Worm (Caenorhabditis elegans) whole organism, late embryonic: ENCODE results near the gene F29C4.4.

ENCODE experiments used
- C08G9.2 ChIP-seq: sonication (generic microtip); optimal IDR thresholded peaks from 2 replicates; lab custom pipeline; 2016; ENCODE audit warnings: mild to moderate bottlenecking, missing genetic modification characterization, moderate library complexity, missing compliant biosample characterization
- F13H6.1 ChIP-seq: sonication (generic microtip); optimal IDR thresholded peaks from 2 replicates; lab custom pipeline; 2016; ENCODE audit warnings: missing genetic modification characterization, missing compliant biosample characterization
- K02D7.2 ChIP-seq: sonication (generic microtip); optimal IDR thresholded peaks from 2 replicates; lab custom pipeline; 2017; ENCODE audit warnings: mild to moderate bottlenecking, missing genetic modification characterization, missing compliant biosample characterization
- K09A11.1 ChIP-seq: sonication (generic microtip); optimal IDR thresholded peaks from 2 replicates; lab custom pipeline; 2017; ENCODE audit warnings: antibody characterized with exemption, mild to moderate bottlenecking, missing genetic modification characterization, missing compliant biosample characterization; ENCODE audit not compliant: insufficient read depth
- T23F11.4 ChIP-seq: fragments of 200-800 bp; sonication (Bioruptor generic); optimal IDR thresholded peaks from 2 replicates; lab custom pipeline; 2018; ENCODE audit warnings: mild to moderate bottlenecking, missing genetic modification characterization, missing compliant biosample characterization
- ahr-1 ChIP-seq: sonication (generic microtip); optimal IDR thresholded peaks from 2 replicates; lab custom pipeline; 2016; ENCODE audit warnings: missing genetic modification characterization, missing compliant biosample characterization
- ama-1 ChIP-seq: fragments of 150-350 bp; optimal IDR thresholded peaks from 2 replicates; lab custom pipeline; 2014
- ceh-14 ChIP-seq: sonication (generic microtip); optimal IDR thresholded peaks from 2 replicates; lab custom pipeline; 2016; ENCODE audit warnings: missing genotype, missing genetic modification characterization, missing compliant biosample characterization
- ceh-18 ChIP-seq: sonication (generic microtip); optimal IDR thresholded peaks from 2 replicates; lab custom pipeline; 2016; ENCODE audit warnings: missing genetic modification characterization, missing compliant biosample characterization
- ceh-19 ChIP-seq: fragments of 200-800 bp; sonication (Bioruptor generic); optimal IDR thresholded peaks from 2 replicates; lab custom pipeline; 2018; ENCODE audit warnings: mild to moderate bottlenecking, missing genetic modification characterization, missing compliant biosample characterization
- ceh-22 ChIP-seq: sonication (generic microtip); optimal IDR thresholded peaks from 2 replicates; lab custom pipeline; 2017; ENCODE audit warnings: missing biosample characterization, missing genetic modification characterization
- ceh-30 ChIP-seq: fragments of 150-350 bp; optimal IDR thresholded peaks from 2 replicates; lab custom pipeline; 2014; ENCODE audit warnings: missing biosample characterization, missing genetic modification characterization
- ceh-31 ChIP-seq: sonication (generic microtip); optimal IDR thresholded peaks from 2 replicates; lab custom pipeline; 2016; ENCODE audit warnings: missing genetic modification characterization, missing compliant biosample characterization
- ceh-34 ChIP-seq: sonication (generic microtip); optimal IDR thresholded peaks from 2 replicates; lab custom pipeline; 2016; ENCODE audit warnings: mild to moderate bottlenecking, missing genetic modification characterization, missing compliant biosample characterization
- ceh-48 ChIP-seq: sonication (generic microtip); optimal IDR thresholded peaks from 2 replicates; lab custom pipeline; 2016; ENCODE audit warnings: missing genetic modification characterization, inconsistent platforms, missing compliant biosample characterization
- ceh-6 ChIP-seq: fragments of 200-800 bp; sonication (Bioruptor generic); optimal IDR thresholded peaks from 2 replicates; lab custom pipeline; 2018; ENCODE audit warnings: mild to moderate bottlenecking, missing genetic modification characterization, missing compliant biosample characterization
- che-1 ChIP-seq: sonication (generic microtip); optimal IDR thresholded peaks from 2 replicates; lab custom pipeline; 2016; ENCODE audit warnings: mild to moderate bottlenecking, missing genetic modification characterization, missing compliant biosample characterization
- dve-1 ChIP-seq: sonication (generic microtip); optimal IDR thresholded peaks from 2 replicates; lab custom pipeline; 2017; ENCODE audit warnings: antibody characterized with exemption, mild to moderate bottlenecking, missing genetic modification characterization, missing compliant biosample characterization
- elt-2 ChIP-seq: sonication (generic microtip); optimal IDR thresholded peaks from 2 replicates; lab custom pipeline; 2016; ENCODE audit warnings: missing genetic modification reagents, missing genetic modification characterization, missing compliant biosample characterization
- ets-4 ChIP-seq: sonication (generic microtip); optimal IDR thresholded peaks from 2 replicates; lab custom pipeline; 2016; ENCODE audit warnings: missing genetic modification characterization, missing compliant biosample characterization
- eyg-1 ChIP-seq: sonication (generic microtip); optimal IDR thresholded peaks from 2 replicates; lab custom pipeline; 2016; ENCODE audit warnings: missing genotype, missing genetic modification characterization, missing compliant biosample characterization
- fkh-10 ChIP-seq: fragments of 150-350 bp; optimal IDR thresholded peaks from 2 replicates; lab custom pipeline; 2014; ENCODE audit warnings: missing biosample characterization, missing genetic modification reagents, missing genetic modification characterization
- hlh-13 ChIP-seq: fragments of 200-800 bp; sonication (Bioruptor generic); optimal IDR thresholded peaks from 2 replicates; lab custom pipeline; 2018; ENCODE audit warnings: mild to moderate bottlenecking, missing genetic modification characterization, missing compliant biosample characterization
- nfya-1 ChIP-seq: sonication (generic microtip); optimal IDR thresholded peaks from 2 replicates; lab custom pipeline; 2017; ENCODE audit warnings: missing genetic modification characterization, mild to moderate bottlenecking, missing compliant biosample characterization, antibody characterized with exemption, moderate library complexity
- nhr-11 ChIP-seq: fragments of 150-350 bp; optimal IDR thresholded peaks from 2 replicates; lab custom pipeline; 2014; ENCODE audit warnings: missing biosample characterization, missing genetic modification characterization
- nhr-232 ChIP-seq: sonication (generic microtip); optimal IDR thresholded peaks from 2 replicates; lab custom pipeline; 2016; ENCODE audit warnings: missing genetic modification characterization, missing compliant biosample characterization
- npax-4 ChIP-seq: sonication (generic microtip); optimal IDR thresholded peaks from 2 replicates; lab custom pipeline; 2016; ENCODE audit warnings: missing genetic modification characterization, missing compliant biosample characterization
- pha-2 ChIP-seq: sonication (generic microtip); optimal IDR thresholded peaks from 2 replicates; lab custom pipeline; 2017; ENCODE audit warnings: mild to moderate bottlenecking, missing genetic modification characterization, missing compliant biosample characterization
- pha-4 ChIP-seq: fragments of 150-350 bp; optimal IDR thresholded peaks from 2 replicates; lab custom pipeline; 2018; ENCODE audit warnings: missing biosample characterization, missing genetic modification reagents, missing genetic modification characterization
- pqm-1 ChIP-seq: sonication (generic microtip); optimal IDR thresholded peaks from 2 replicates; lab custom pipeline; 2016; ENCODE audit warnings: missing genetic modification characterization, missing compliant biosample characterization
- pros-1 ChIP-seq: fragments of 150-350 bp; optimal IDR thresholded peaks from 2 replicates; lab custom pipeline; 2014; ENCODE audit warnings: missing biosample characterization, missing genetic modification reagents, missing genetic modification characterization
- ref-2 ChIP-seq: sonication (generic microtip); optimal IDR thresholded peaks from 2 replicates; lab custom pipeline; 2016; ENCODE audit warnings: missing genetic modification characterization, missing compliant biosample characterization
- rnt-1 ChIP-seq: sonication (generic microtip); optimal IDR thresholded peaks from 2 replicates; lab custom pipeline; 2016; ENCODE audit warnings: missing genetic modification characterization, missing compliant biosample characterization
- sox-2 ChIP-seq: fragments of 200-800 bp; sonication (Bioruptor generic); IDR thresholded peaks from 2 replicates; pipeline ENCODE4 v1.3.6; 2022; ENCODE audit warnings: missing genetic modification reagents, missing genetic modification characterization, missing compliant biosample characterization
- sox-4 ChIP-seq: sonication (generic microtip); optimal IDR thresholded peaks from 2 replicates; lab custom pipeline; 2017; ENCODE audit warnings: mild to moderate bottlenecking, missing genetic modification characterization, inconsistent platforms, missing compliant biosample characterization
- syd-9 ChIP-seq: sonication (generic microtip); optimal IDR thresholded peaks from 2 replicates; lab custom pipeline; 2016; ENCODE audit warnings: mild to moderate bottlenecking, missing genetic modification characterization, moderate library complexity, missing compliant biosample characterization
- tbx-2 ChIP-seq: sonication (generic microtip); optimal IDR thresholded peaks from 2 replicates; lab custom pipeline; 2016; ENCODE audit warnings: missing genetic modification characterization, missing compliant biosample characterization
- unc-42 ChIP-seq: sonication (generic microtip); optimal IDR thresholded peaks from 2 replicates; lab custom pipeline; 2016; ENCODE audit warnings: missing genotype, missing genetic modification characterization, missing compliant biosample characterization
- unc-86 ChIP-seq: sonication (generic microtip); optimal IDR thresholded peaks from 2 replicates; lab custom pipeline; 2016; ENCODE audit warnings: missing genetic modification characterization, missing compliant biosample characterization
- zip-5 ChIP-seq: sonication (generic microtip); optimal IDR thresholded peaks from 2 replicates; lab custom pipeline; 2016; ENCODE audit warnings: missing genetic modification characterization, missing compliant biosample characterization

The F29C4.4 gene

ce11 chrIV:109307-109706, 2.2 kb upstream of the F29C4.4 start, which contains the start of gene B0545.4:
Gene B0545.4, minus strand, starts transcription at chrIV:109407.
- TF ChIP-seq ceh-31 (no peak), C08G9.2 (no peak), ref-2 (tag; lab: Kevin White, UChicago) (no peak), K02D7.2 (tag; lab: Kevin White, UChicago) (no peak), ceh-14 (tag; lab: Kevin White, UChicago) (no peak), eyg-1 (tag; lab: Kevin White, UChicago) (no peak), pqm-1 (tag; lab: Kevin White, UChicago) (no peak), zip-5 (no peak), nhr-232 (tag; lab: Kevin White, UChicago) (no peak), ama-1 (no peak), ceh-48 (no peak)

ce11 chrIV:118786-119185, 7.3 kb downstream of the F29C4.4 start:
- TF ChIP-seq ahr-1 (tag; lab: Kevin White, UChicago) (no peak), ceh-19 (no peak)

ce11 chrIV:119792-120191, 8.3 kb downstream of the F29C4.4 start:
- TF ChIP-seq hlh-13 (GFP tag; lab: Kevin White, UChicago): no peak
- TF ChIP-seq fkh-10: no peak
- no peak for TF ChIP-seq T23F11.4
- no peak for TF ChIP-seq C08G9.2
- TF ChIP-seq K09A11.1 (tag; lab: Kevin White, UChicago): no peak
- no peak for TF ChIP-seq sox-4
- no peak for TF ChIP-seq sox-2
- TF ChIP-seq npax-4 (tag; lab: Kevin White, UChicago): no peak
- no peak for TF ChIP-seq unc-86
- no peak for TF ChIP-seq che-1
- no peak for TF ChIP-seq elt-2 (tag; lab: Kevin White, UChicago)
- no peak for TF ChIP-seq ceh-14 (tag; lab: Kevin White, UChicago)
- no peak for TF ChIP-seq zip-5
- TF ChIP-seq dve-1 (tag; lab: Kevin White, UChicago): no peak
- TF ChIP-seq nhr-11 (tag; lab: Kevin White, UChicago): no peak
- TF ChIP-seq ceh-30 (tag; lab: Kevin White, UChicago): no peak
- no peak for TF ChIP-seq ceh-22 (tag; lab: Kevin White, UChicago)
- TF ChIP-seq rnt-1 (tag; lab: Kevin White, UChicago): no peak

DNA sequence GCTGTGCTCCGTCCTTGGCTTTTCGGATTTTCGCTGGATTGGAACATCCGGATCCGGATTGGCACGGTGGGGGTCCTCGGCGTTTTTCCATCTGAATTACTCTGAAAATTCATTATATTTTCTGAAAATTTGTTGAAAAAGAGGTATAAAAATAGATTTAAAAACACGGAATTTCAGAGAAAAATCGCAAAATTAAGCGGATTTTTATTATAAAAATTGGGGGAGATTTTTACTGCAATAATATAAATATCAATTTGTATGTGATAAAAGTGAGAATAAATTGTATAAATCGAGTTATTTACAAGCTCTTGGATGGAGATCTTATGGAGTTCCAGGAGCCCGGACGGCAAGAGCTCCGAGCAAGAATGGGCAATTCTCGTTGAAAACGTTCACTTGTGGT, 10.1 kb downstream of the F29C4.4 start, which contains the start of gene tut-1:
TSS of gene tut-1 (minus strand) at position 101 of the 400 bp plus-strand sequence.
- TF ChIP-seq pha-4 (tag; lab: Kevin White, UChicago): no peak
- no peak for TF ChIP-seq syd-9 (tag; lab: Kevin White, UChicago)
- no peak for TF ChIP-seq T23F11.4
- no peak for TF ChIP-seq ahr-1 (tag; lab: Kevin White, UChicago)

ce11 chrIV:125881-126781, 14.7 kb downstream of the F29C4.4 start, which contains the start of the genes grld-1 and cox-6C:
Gene grld-1, minus strand, starts transcription at chrIV:125931.
Gene cox-6C, plus strand, starts transcription at chrIV:126731.
- no peak for TF ChIP-seq pha-2
- no peak for TF ChIP-seq ceh-30 (tag; lab: Kevin White, UChicago)
- peak; percentile 6 for TF ChIP-seq tbx-2 (tag; lab: Kevin White, UChicago)
- TF ChIP-seq K09A11.1 (tag; lab: Kevin White, UChicago): peak; percentile 58
- TF ChIP-seq ceh-14 (tag; lab: Kevin White, UChicago): peak; percentile 7
- TF ChIP-seq unc-42 (tag; lab: Kevin White, UChicago): peak; percentile 27
- TF ChIP-seq F13H6.1 (tag; lab: Kevin White, UChicago): no peak
- TF ChIP-seq che-1: no peak
- peak; percentile 16 for TF ChIP-seq ets-4 (tag; lab: Kevin White, UChicago)
- TF ChIP-seq ceh-31: peak; percentile 55
- TF ChIP-seq elt-2 (tag; lab: Kevin White, UChicago): peak; percentile 36
- TF ChIP-seq nfya-1 (tag; lab: Kevin White, UChicago): peak; percentile 59
- TF ChIP-seq ceh-22 (tag; lab: Kevin White, UChicago): no peak
- peak; percentile 69 for TF ChIP-seq ceh-48
- no peak for TF ChIP-seq pros-1 (tag; lab: Kevin White, UChicago)
- TF ChIP-seq ceh-18 (tag; lab: Kevin White, UChicago): no peak
- no peak for TF ChIP-seq ceh-6 (GFP tag; lab: Kevin White, UChicago)
- peak; percentile 78 for TF ChIP-seq ceh-34 (tag; lab: Kevin White, UChicago)
